Worm (Caenorhabditis elegans) whole organism, L2 larva: Measurements from ENCODE around the gene srt-38.

ENCODE experiments used
- F13H6.1 ChIP-seq: sonication (generic microtip); optimal IDR thresholded peaks from 2 replicates; lab custom pipeline; 2016; ENCODE audit warnings: missing genetic modification characterization, missing compliant biosample characterization
- alr-1 ChIP-seq: fragments of 150-350 bp; optimal IDR thresholded peaks from 2 replicates; lab custom pipeline; 2014; ENCODE audit warnings: missing biosample characterization, missing genetic modification characterization
- ceh-16 ChIP-seq: fragments of 150-350 bp; optimal IDR thresholded peaks from 2 replicates; lab custom pipeline; 2014; ENCODE audit warnings: missing biosample characterization, missing genetic modification characterization
- egl-27 ChIP-seq: sonication (generic microtip); optimal IDR thresholded peaks from 3 replicates; lab custom pipeline; 2017; ENCODE audit warnings: missing biosample characterization, missing genetic modification reagents, missing genetic modification characterization
- elt-1 ChIP-seq: fragments of 150-350 bp; optimal IDR thresholded peaks from 2 replicates; lab custom pipeline; 2014; ENCODE audit warnings: missing biosample characterization, missing genetic modification characterization
- elt-3 ChIP-seq: sonication (generic microtip); optimal IDR thresholded peaks from 2 replicates; lab custom pipeline; 2017; ENCODE audit warnings: missing biosample characterization, missing genetic modification characterization
- lin-13 ChIP-seq: fragments of 150-350 bp; optimal IDR thresholded peaks from 2 replicates; lab custom pipeline; 2014; ENCODE audit warnings: missing biosample characterization, missing genetic modification reagents, missing genetic modification characterization
- lin-39 ChIP-seq: fragments of 150-350 bp; optimal IDR thresholded peaks from 2 replicates; lab custom pipeline; 2014; ENCODE audit warnings: missing biosample characterization, missing genetic modification reagents, missing genetic modification characterization
- nhr-6 ChIP-seq: fragments of 150-350 bp; optimal IDR thresholded peaks from 2 replicates; lab custom pipeline; 2014; ENCODE audit warnings: missing biosample characterization, missing genetic modification characterization
- snpc-4 ChIP-seq: fragments of 150-350 bp; optimal IDR thresholded peaks from 2 replicates; lab custom pipeline; 2014; ENCODE audit warnings: missing biosample characterization, missing genetic modification characterization
- unc-62 ChIP-seq: fragments of 150-350 bp; optimal IDR thresholded peaks from 2 replicates; lab custom pipeline; 2014; ENCODE audit warnings: missing biosample characterization, missing genetic modification reagents, missing genetic modification characterization

DNA sequence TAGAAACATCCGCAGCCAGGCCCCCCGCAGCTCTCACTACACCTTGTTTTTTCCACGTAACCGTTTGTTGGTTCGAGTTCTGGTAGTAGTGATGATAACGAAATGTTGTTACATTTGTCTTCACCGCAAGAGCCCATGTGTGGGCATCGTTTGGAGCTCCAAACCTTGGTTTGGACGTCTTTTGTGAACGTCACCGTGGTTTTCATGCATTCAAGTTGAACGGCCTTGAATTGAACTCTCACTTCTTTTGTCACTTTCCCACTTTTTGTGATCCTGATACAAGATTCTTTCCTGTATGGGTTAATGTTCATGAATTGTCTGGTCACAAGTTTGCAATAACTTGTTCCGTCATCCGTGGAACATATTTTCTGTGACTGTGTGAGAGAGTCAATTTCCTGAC, 32.6 kb upstream of the srt-38 start:
- TF ChIP-seq elt-3 (no peak), elt-1 (tag; lab: Kevin White, UChicago) (no peak), egl-27 (no peak), ceh-16 (tag; lab: Kevin White, UChicago) (no peak), alr-1 (tag; lab: Kevin White, UChicago) (no peak), snpc-4 (tag; lab: Kevin White, UChicago) (no peak), lin-13 (GFP tag; lab: Kevin White, UChicago) (no peak), lin-39 (tag; lab: Kevin White, UChicago) (no peak), nhr-6 (tag; lab: Kevin White, UChicago) (no peak), F13H6.1 (no peak), unc-62 (GFP tag; lab: Kevin White, UChicago) (no peak)
